Worm (Caenorhabditis elegans) whole organism, L3 larva: ENCODE measurements around the gene fbxb-115.
A peak's percentile ranks its signal among the peaks of the same experiment; 100 is the strongest.

ENCODE experiments used
- R02D3.7 ChIP-seq: fragments of 150-350 bp; optimal IDR thresholded peaks from 2 replicates; lab custom pipeline; 2014; ENCODE audit warnings: missing biosample characterization, missing genetic modification characterization
- ZK546.5 ChIP-seq: sonication (generic microtip); optimal IDR thresholded peaks from 2 replicates; lab custom pipeline; 2017; ENCODE audit warnings: missing biosample characterization, missing genetic modification characterization
- ama-1 ChIP-seq: fragments of 150-350 bp; optimal IDR thresholded peaks from 2 replicates; lab custom pipeline; 2018
- ceh-16 ChIP-seq: sonication (generic microtip); optimal IDR thresholded peaks from 2 replicates; lab custom pipeline; 2017; ENCODE audit warnings: missing biosample characterization, missing genetic modification characterization
- ceh-28 ChIP-seq: fragments of 150-350 bp; optimal IDR thresholded peaks from 2 replicates; lab custom pipeline; 2014; ENCODE audit warnings: missing biosample characterization, missing genetic modification reagents, missing genetic modification characterization
- ceh-82 ChIP-seq: fragments of 150-350 bp; optimal IDR thresholded peaks from 2 replicates; lab custom pipeline; 2014; ENCODE audit warnings: missing biosample characterization, missing genetic modification characterization
- ceh-9 ChIP-seq: sonication (generic microtip); optimal IDR thresholded peaks from 2 replicates; lab custom pipeline; 2018; ENCODE audit warnings: missing biosample characterization, missing genetic modification characterization
- daf-12 ChIP-seq: fragments of 150-350 bp; optimal IDR thresholded peaks from 2 replicates; lab custom pipeline; 2014; ENCODE audit warnings: missing biosample characterization, missing genetic modification reagents, missing genetic modification characterization
- egl-5 ChIP-seq: fragments of 150-350 bp; optimal IDR thresholded peaks from 2 replicates; lab custom pipeline; 2017; ENCODE audit warnings: missing biosample characterization, missing genetic modification reagents, missing genetic modification characterization, inconsistent platforms
- elt-1 ChIP-seq: fragments of 150-350 bp; optimal IDR thresholded peaks from 2 replicates; lab custom pipeline; 2014; ENCODE audit warnings: missing biosample characterization, missing genetic modification characterization
- elt-2 ChIP-seq: sonication (generic microtip); optimal IDR thresholded peaks from 2 replicates; lab custom pipeline; 2016; ENCODE audit warnings: missing genetic modification reagents, mild to moderate bottlenecking, missing genetic modification characterization, missing compliant biosample characterization
- elt-3 ChIP-seq, 3 experiments: fragments of 150-350 bp in 1 of 3; sonication (generic microtip) in 2 of 3; optimal IDR thresholded peaks; 2 replicates in 2 of 3; 4 replicates in 1 of 3; lab custom pipeline; 2014 to 2017; ENCODE audit warnings: missing biosample characterization in 3 of 3, missing genetic modification characterization in 3 of 3
- eor-1 ChIP-seq, 2 experiments: fragments of 150-350 bp; optimal IDR thresholded peaks; 2 replicates each; lab custom pipeline; 2014 to 2018; ENCODE audit warnings: missing biosample characterization in 2 of 2, missing genetic modification characterization in 2 of 2
- fkh-10 ChIP-seq: sonication (generic microtip); optimal IDR thresholded peaks from 2 replicates; lab custom pipeline; 2017; ENCODE audit warnings: missing biosample characterization, missing genetic modification reagents, missing genetic modification characterization
- fkh-2 ChIP-seq: fragments of 150-350 bp; optimal IDR thresholded peaks from 2 replicates; lab custom pipeline; 2014; ENCODE audit warnings: missing biosample characterization, missing genetic modification reagents, missing genetic modification characterization
- fos-1 ChIP-seq: fragments of 150-350 bp; optimal IDR thresholded peaks from 2 replicates; lab custom pipeline; 2014; ENCODE audit warnings: missing biosample characterization, missing genetic modification characterization
- hmg-11 ChIP-seq: sonication (generic microtip); optimal IDR thresholded peaks from 2 replicates; lab custom pipeline; 2016; ENCODE audit warnings: missing genetic modification characterization, missing compliant biosample characterization
- jun-1 ChIP-seq: fragments of 150-350 bp; optimal IDR thresholded peaks from 2 replicates; lab custom pipeline; 2014; ENCODE audit warnings: missing biosample characterization, missing genetic modification reagents, missing genetic modification characterization
- lin-15B ChIP-seq: fragments of 150-350 bp; optimal IDR thresholded peaks from 2 replicates; lab custom pipeline; 2014; ENCODE audit warnings: missing biosample characterization, missing genetic modification characterization
- lin-39 ChIP-seq: fragments of 150-350 bp; optimal IDR thresholded peaks from 2 replicates; lab custom pipeline; 2018; ENCODE audit warnings: missing biosample characterization, missing genetic modification reagents, missing genetic modification characterization
- mdl-1 ChIP-seq: fragments of 150-350 bp; optimal IDR thresholded peaks from 2 replicates; lab custom pipeline; 2014; ENCODE audit warnings: missing biosample characterization, missing genetic modification characterization
- mml-1 ChIP-seq: fragments of 150-350 bp; sonication (generic microtip); optimal IDR thresholded peaks from 3 replicates; lab custom pipeline; 2014; ENCODE audit warnings: missing biosample characterization, missing genetic modification characterization
- nfya-1 ChIP-seq: sonication (generic microtip); optimal IDR thresholded peaks from 2 replicates; lab custom pipeline; 2017; ENCODE audit warnings: missing genetic modification characterization, mild to moderate bottlenecking, missing compliant biosample characterization, antibody characterized with exemption, moderate library complexity; ENCODE audit not compliant: insufficient read depth
- nhr-12 ChIP-seq: fragments of 150-350 bp; optimal IDR thresholded peaks from 2 replicates; lab custom pipeline; 2014; ENCODE audit warnings: missing biosample characterization, missing genetic modification characterization
- nhr-23 ChIP-seq: fragments of 150-350 bp; optimal IDR thresholded peaks from 2 replicates; lab custom pipeline; 2014; ENCODE audit warnings: missing biosample characterization, missing genetic modification reagents, missing genetic modification characterization
- nhr-25 ChIP-seq: sonication (generic microtip); optimal IDR thresholded peaks from 2 replicates; lab custom pipeline; 2017; ENCODE audit warnings: missing biosample characterization, missing genetic modification characterization
- nhr-43 ChIP-seq: sonication (generic microtip); optimal IDR thresholded peaks from 2 replicates; lab custom pipeline; 2016; ENCODE audit warnings: mild to moderate bottlenecking, missing genetic modification characterization, missing compliant biosample characterization; ENCODE audit not compliant: poor library complexity, severe bottlenecking
- nhr-77 ChIP-seq: fragments of 150-350 bp; optimal IDR thresholded peaks from 2 replicates; lab custom pipeline; 2014; ENCODE audit warnings: missing biosample characterization, missing genetic modification characterization
- pqm-1 ChIP-seq: fragments of 150-350 bp; optimal IDR thresholded peaks from 2 replicates; lab custom pipeline; 2017; ENCODE audit warnings: missing biosample characterization, missing genetic modification characterization, inconsistent platforms
- sea-2 ChIP-seq: fragments of 150-350 bp; sonication (generic microtip); optimal IDR thresholded peaks from 4 replicates; lab custom pipeline; 2014; ENCODE audit warnings: missing biosample characterization, missing genetic modification reagents, missing genetic modification characterization
- skn-1 ChIP-seq: fragments of 150-350 bp; optimal IDR thresholded peaks from 2 replicates; lab custom pipeline; 2014; ENCODE audit warnings: missing biosample characterization, missing genetic modification characterization
- snpc-4 ChIP-seq: fragments of 150-350 bp; optimal IDR thresholded peaks from 2 replicates; lab custom pipeline; 2014; ENCODE audit warnings: missing biosample characterization, missing genetic modification characterization
- tbx-2 ChIP-seq: sonication (generic microtip); optimal IDR thresholded peaks from 2 replicates; lab custom pipeline; 2016; ENCODE audit warnings: mild to moderate bottlenecking, missing genetic modification characterization, missing compliant biosample characterization
- unc-39 ChIP-seq: sonication (generic microtip); optimal IDR thresholded peaks from 4 replicates; lab custom pipeline; 2017; ENCODE audit warnings: missing biosample characterization, missing genetic modification characterization
- unc-62 ChIP-seq: fragments of 150-350 bp; sonication (generic microtip); optimal IDR thresholded peaks from 4 replicates; lab custom pipeline; 2014; ENCODE audit warnings: missing biosample characterization, missing genetic modification reagents, missing genetic modification characterization
- ztf-11 ChIP-seq: fragments of 150-350 bp; optimal IDR thresholded peaks from 2 replicates; lab custom pipeline; 2014; ENCODE audit warnings: missing biosample characterization, missing genetic modification characterization
- ztf-4 ChIP-seq: fragments of 150-350 bp; optimal IDR thresholded peaks from 2 replicates; lab custom pipeline; 2014; ENCODE audit warnings: missing biosample characterization, missing genetic modification characterization

The fbxb-115 gene

DNA sequence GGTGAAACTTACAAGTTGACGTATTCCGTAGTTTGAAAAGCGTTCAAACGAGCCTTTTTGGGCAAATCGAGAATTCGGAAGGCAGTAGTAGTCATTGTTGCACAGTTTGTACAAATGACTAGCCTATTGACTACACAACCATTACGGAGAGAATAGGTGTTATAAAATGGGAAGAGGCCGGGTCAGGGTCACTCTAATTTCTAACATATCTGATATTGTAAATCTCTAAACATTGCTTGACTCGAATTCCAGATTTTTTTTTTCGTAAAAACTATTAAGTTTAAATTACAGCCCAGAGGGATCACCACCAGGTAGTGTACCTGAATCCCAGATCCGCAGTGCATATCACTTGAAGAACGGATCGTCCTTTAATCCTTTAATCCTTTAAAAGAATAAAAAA lies 2.8 kb downstream of the fbxb-115 start, which contains the start of gene fbxb-2:
TSS of gene fbxb-2 (minus strand) at position 101 of the 400 bp plus-strand sequence.
- TF ChIP-seq jun-1 (tag; lab: Kevin White, UChicago) (no peak), mdl-1 (tag; lab: Kevin White, UChicago) (no peak), pqm-1 (no peak)

DNA sequence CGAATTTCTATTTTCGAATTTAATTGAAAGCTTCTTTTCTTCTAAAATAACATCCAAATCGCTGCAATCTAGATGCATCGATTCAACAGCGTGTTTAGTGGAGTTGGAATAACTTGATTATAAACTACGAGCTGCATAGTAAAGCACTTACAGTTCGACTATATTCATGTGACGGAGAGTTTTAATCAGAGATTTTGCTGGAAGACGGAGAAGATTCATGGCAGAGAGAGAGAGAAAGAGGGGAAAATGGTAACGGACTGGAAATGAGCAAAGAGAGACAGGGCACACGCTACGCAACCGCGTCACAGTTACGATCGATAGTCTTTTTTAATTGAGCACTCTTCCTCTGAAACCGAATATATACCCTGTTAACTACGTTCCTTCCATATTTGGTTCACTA lies 6.6 kb downstream of the fbxb-115 start, which contains the start of gene fbxb-116:
TSS of gene fbxb-116 (plus strand) at position 301 of the 400 bp plus-strand sequence.
- TF ChIP-seq mml-1, result no peak
- TF ChIP-seq daf-12, result no peak
- TF ChIP-seq elt-1 (tag; lab: Kevin White, UChicago), result no peak
- TF ChIP-seq ZK546.5 (tag; lab: Kevin White, UChicago), result no peak
- no peak for TF ChIP-seq ama-1 (lab: Kevin White, UChicago)
- TF ChIP-seq lin-39 (tag; lab: Kevin White, UChicago), result no peak
- no peak for TF ChIP-seq ceh-82
- TF ChIP-seq egl-5 (tag; lab: Kevin White, UChicago), result no peak
- TF ChIP-seq pqm-1, result no peak
- no peak for TF ChIP-seq skn-1
- no peak for TF ChIP-seq ceh-28
- TF ChIP-seq ceh-16 (tag; lab: Kevin White, UChicago), result no peak
- no peak for TF ChIP-seq nhr-77 (tag; lab: Kevin White, UChicago)
- no peak for TF ChIP-seq sea-2 (GFP tag; lab: Kevin White, UChicago)
- TF ChIP-seq lin-15B, result no peak

DNA sequence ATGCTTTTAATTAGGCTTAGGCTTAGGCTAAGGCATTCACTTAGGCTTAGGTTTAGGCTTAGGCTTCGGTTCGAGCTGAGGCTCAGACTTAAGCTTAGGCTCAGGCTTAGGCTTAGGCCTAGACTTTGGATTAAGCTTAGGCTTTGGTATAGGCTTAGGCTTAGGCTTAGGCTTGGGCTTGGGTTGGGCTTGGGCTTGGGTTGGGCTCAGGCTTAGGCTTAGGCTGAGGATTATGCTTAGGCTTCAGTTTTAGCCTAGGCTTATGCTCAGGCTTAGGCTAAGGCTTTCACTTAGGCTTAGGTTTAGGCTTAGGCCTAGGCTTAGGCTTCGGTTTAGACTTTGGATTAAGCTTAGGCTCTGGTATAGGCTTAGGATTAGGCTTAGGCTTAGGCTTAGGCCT lies 8.9 kb downstream of the fbxb-115 start:
- TF ChIP-seq fos-1 (tag; lab: Kevin White, UChicago), result no peak
- TF ChIP-seq elt-3 (tag; optimal IDR thresholded peaks at IDR 0.05; lab: Kevin White, UChicago), result no peak
- TF ChIP-seq eor-1 (tag; optimal IDR thresholded peaks at IDR 0.05; lab: Kevin White, UChicago), result no peak
- no peak for TF ChIP-seq snpc-4 (tag; lab: Kevin White, UChicago)
- TF ChIP-seq ceh-16 (tag; lab: Kevin White, UChicago), result no peak
- no peak for TF ChIP-seq nhr-25 (tag; lab: Kevin White, UChicago)
- no peak for TF ChIP-seq fkh-2
- no peak for TF ChIP-seq ceh-82
- TF ChIP-seq tbx-2 (tag; lab: Kevin White, UChicago), result no peak
- TF ChIP-seq daf-12, result no peak
- TF ChIP-seq nhr-77 (tag; lab: Kevin White, UChicago), result no peak
- no peak for TF ChIP-seq ztf-4 (tag; lab: Kevin White, UChicago)
- TF ChIP-seq unc-39 (tag; lab: Kevin White, UChicago), result no peak
- no peak for TF ChIP-seq hmg-11 (tag; lab: Kevin White, UChicago)
- no peak for TF ChIP-seq nhr-43 (tag; lab: Kevin White, UChicago)
- TF ChIP-seq ceh-9 (tag; lab: Kevin White, UChicago), result no peak
- TF ChIP-seq ama-1 (lab: Kevin White, UChicago), result no peak
- TF ChIP-seq ztf-11 (tag; lab: Kevin White, UChicago), result no peak
- TF ChIP-seq jun-1 (tag; lab: Kevin White, UChicago), result no peak

DNA sequence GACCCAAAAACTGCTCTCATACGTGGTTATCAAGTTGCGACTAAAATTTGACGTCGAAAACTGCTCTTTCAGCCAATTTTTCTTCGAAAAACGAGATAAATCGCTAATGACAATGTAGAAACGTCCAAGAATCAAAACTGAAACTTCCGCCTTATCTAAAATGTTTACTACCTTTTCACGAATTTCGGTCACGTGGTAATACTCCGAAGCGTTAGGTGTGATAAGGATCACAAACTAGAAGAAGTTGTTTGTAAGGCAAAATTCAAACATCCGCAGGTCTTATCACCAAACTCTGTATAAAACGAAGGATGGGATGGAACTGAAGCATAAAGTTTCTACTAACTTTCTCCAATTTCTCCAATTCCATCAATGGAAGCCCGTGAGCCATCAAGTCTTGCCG lies 9.6 kb downstream of the fbxb-115 start, which contains the start of gene sqst-3:
TSS of gene sqst-3 (plus strand) at position 370 of the 400 bp plus-strand sequence.
- no peak for TF ChIP-seq fkh-2
- no peak for TF ChIP-seq ceh-28
- no peak for TF ChIP-seq jun-1 (tag; lab: Kevin White, UChicago)
- no peak for TF ChIP-seq ztf-11 (tag; lab: Kevin White, UChicago)
- TF ChIP-seq fkh-10 (GFP tag; lab: Kevin White, UChicago), result no peak
- TF ChIP-seq elt-2 (tag; lab: Kevin White, UChicago), result peak; percentile 53
- no peak for TF ChIP-seq daf-12

DNA sequence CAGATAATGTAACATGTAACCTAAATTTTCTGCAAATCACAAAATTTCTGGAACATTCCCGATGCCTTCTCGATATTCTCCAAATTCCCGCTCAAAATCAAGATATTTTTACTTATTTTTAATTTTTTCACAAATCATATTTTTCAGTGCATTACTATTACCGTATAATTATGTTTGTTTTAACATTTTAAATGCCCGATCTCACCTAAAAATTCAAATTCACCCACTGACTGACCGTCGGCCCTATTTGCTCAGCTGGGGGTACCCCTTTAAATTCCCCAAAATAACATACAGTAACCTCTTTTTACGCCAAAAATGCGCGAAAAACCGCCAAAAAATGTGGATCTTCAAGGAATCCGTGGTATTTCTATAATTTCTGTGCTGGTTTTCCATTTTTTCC lies 22.4 kb downstream of the fbxb-115 start, which contains the start of gene oac-49:
TSS of gene oac-49 (plus strand) at position 301 of the 400 bp plus-strand sequence.
- no peak for TF ChIP-seq nhr-23 (tag; lab: Kevin White, UChicago)
- TF ChIP-seq sea-2 (GFP tag; lab: Kevin White, UChicago), result no peak
- no peak for TF ChIP-seq nhr-12 (tag; lab: Kevin White, UChicago)
- no peak for TF ChIP-seq tbx-2 (tag; lab: Kevin White, UChicago)
- no peak for TF ChIP-seq nhr-77 (tag; lab: Kevin White, UChicago)
- no peak for TF ChIP-seq unc-39 (tag; lab: Kevin White, UChicago)
- no peak for TF ChIP-seq nfya-1 (tag; lab: Kevin White, UChicago)
- TF ChIP-seq unc-62 (GFP tag; lab: Kevin White, UChicago), result no peak
- TF ChIP-seq R02D3.7 (tag; lab: Kevin White, UChicago), result no peak
- TF ChIP-seq elt-2 (tag; lab: Kevin White, UChicago), result no peak
- no peak for TF ChIP-seq ceh-16 (tag; lab: Kevin White, UChicago)
- TF ChIP-seq fkh-2, result no peak
